Fruit fly (Drosophila melanogaster): ENCODE data around the gene CG7131.
A peak's percentile ranks its signal among the peaks of the same experiment; 100 is the strongest.

The CG7131 gene

DNA sequence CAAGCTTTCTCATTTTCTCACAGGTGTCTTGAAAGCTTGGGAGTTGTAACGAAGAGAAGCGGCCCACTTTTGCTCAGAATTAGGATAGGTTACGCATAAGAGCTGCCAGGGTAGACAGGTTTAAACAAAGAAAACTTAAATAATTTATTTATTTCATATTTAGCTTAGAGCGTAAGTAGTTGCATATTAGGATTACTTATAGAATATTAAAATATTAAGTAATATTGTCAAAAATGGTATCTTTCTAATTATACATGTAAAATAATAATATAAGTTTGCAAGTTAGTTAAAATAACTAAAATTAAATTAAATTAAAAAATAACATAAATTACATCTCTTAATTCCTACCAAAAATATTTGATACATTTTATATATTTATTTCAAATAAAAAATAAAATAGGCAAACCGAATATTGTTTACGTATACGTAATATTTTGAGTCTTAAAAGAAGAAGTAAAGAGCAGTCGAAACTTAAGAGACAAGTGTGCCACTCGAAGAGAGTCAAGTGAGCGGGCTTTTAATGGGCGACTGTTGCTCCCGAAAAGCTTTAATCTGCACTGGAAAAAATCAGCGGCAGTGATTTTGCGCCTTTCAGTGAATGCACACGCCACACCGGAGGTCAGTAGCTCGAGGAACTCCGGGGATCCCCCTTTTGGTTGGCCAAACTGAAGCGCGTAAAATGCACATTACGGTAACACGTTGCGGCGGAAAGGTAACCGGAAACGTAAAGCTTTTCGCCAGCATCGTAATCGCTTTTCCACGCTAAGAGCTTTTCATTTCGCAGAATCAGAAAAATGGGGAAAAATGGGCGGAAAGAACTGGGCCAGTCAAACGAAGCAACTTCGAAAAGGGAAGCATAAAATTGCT, 26.5 kb upstream of the CG7131 start (continued):
- TF ChIP-seq CG14441 (GFP tag; IDR thresholded peaks at IDR 0.05) (peak; percentile 46; the same call in 1 of the 2 replicates), bab2 (GFP tag; optimal IDR thresholded peaks at IDR 0.05) (no peak), gcm (GFP tag; optimal IDR thresholded peaks at IDR 0.05) (no peak), Hand (GFP tag; optimal IDR thresholded peaks at IDR 0.05) (peak; percentile 27), Bteb2 (GFP tag; optimal IDR thresholded peaks at IDR 0.05) (no peak), slbo (GFP tag; IDR thresholded peaks at IDR 0.05) (peak; percentile 54; the same call in 1 of the 2 replicates), dimm (GFP tag; IDR thresholded peaks at IDR 0.05) (no peak), CG15514 (GFP tag; optimal IDR thresholded peaks at IDR 0.05) (peak; percentile 42), Elba2 (GFP tag; optimal IDR thresholded peaks at IDR 0.05) (no peak), CG3838 (GFP tag; optimal IDR thresholded peaks at IDR 0.05) (no peak), mld (GFP tag; IDR thresholded peaks at IDR 0.05; ENCODE audit: partially characterized antibody) (no peak), CG3065 (GFP tag; optimal IDR thresholded peaks at IDR 0.05) (no peak), MBD-R2 (GFP tag; IDR thresholded peaks at IDR 0.05) (peak; percentile 21; the same call in 1 of the 2 replicates), twi (tag; optimal IDR thresholded peaks at IDR 0.05) (no peak), ranshi (GFP tag; IDR thresholded peaks at IDR 0.05) (0 out of 2 replicates have a peak, but pooled peaks have one; percentile 10), gsb (GFP tag; IDR thresholded peaks at IDR 0.05) (0 out of 2 replicates have a peak, but pooled peaks have one; percentile 23), inv (GFP tag; IDR thresholded peaks at IDR 0.05; ENCODE audit: partially characterized antibody) (no peak), Atf6 (GFP tag; IDR thresholded peaks at IDR 0.05) (peak; percentile 46; the same call in 1 of the 2 replicates), NFAT (GFP tag; IDR thresholded peaks at IDR 0.05) (0 out of 2 replicates have a peak, but pooled peaks have one; percentile 45), toy (GFP tag; IDR thresholded peaks at IDR 0.05) (no peak), CG4282 (GFP tag; optimal IDR thresholded peaks at IDR 0.05) (no peak), CG13424 (tag; optimal IDR thresholded peaks at IDR 0.05) (peak; percentile 32), gcm2 (GFP tag; optimal IDR thresholded peaks at IDR 0.05) (no peak), gfzf (GFP tag; optimal IDR thresholded peaks at IDR 0.05) (no peak), Hmx (GFP tag; optimal IDR thresholded peaks at IDR 0.05) (no peak), CG9876 (GFP tag; optimal IDR thresholded peaks at IDR 0.05) (no peak), CG4424 (GFP tag; optimal IDR thresholded peaks at IDR 0.05) (no peak), yki (optimal IDR thresholded peaks at IDR 0.05) (no peak), jumu (GFP tag; optimal IDR thresholded peaks at IDR 0.05) (no peak), CG14860 (GFP tag; IDR thresholded peaks at IDR 0.05; ENCODE audit: partially characterized antibody) (no peak), CG11723 (GFP tag; optimal IDR thresholded peaks at IDR 0.05) (no peak), unpg (GFP tag; optimal IDR thresholded peaks at IDR 0.05) (peak; percentile 27), ro (GFP tag; IDR thresholded peaks at IDR 0.05) (no peak), Max (GFP tag; optimal IDR thresholded peaks at IDR 0.05) (no peak), CG10274 (GFP tag; optimal IDR thresholded peaks at IDR 0.05) (no peak), CG8924 (tag; optimal IDR thresholded peaks at IDR 0.05) (peak; percentile 18), crol (GFP tag; IDR thresholded peaks at IDR 0.05) (no peak), pnt (GFP tag; optimal IDR thresholded peaks at IDR 0.05) (no peak), CG10321 (GFP tag; IDR thresholded peaks at IDR 0.05) (no peak), zen (tag; optimal IDR thresholded peaks at IDR 0.05) (no peak), CG18599 (GFP tag; optimal IDR thresholded peaks at IDR 0.05) (peak; percentile 44), chm (GFP tag; IDR thresholded peaks at IDR 0.05) (no peak), croc (GFP tag; conservative IDR thresholded peaks at IDR 0.05) (no peak), Doc3 (GFP tag; IDR thresholded peaks at IDR 0.05; ENCODE audit: partially characterized antibody) (no peak), CG7963 (GFP tag; IDR thresholded peaks at IDR 0.05; ENCODE audit: partially characterized antibody) (no peak), sima (GFP tag; optimal IDR thresholded peaks at IDR 0.05) (no peak), CG12659 (GFP tag; optimal IDR thresholded peaks at IDR 0.05) (no peak), lov (optimal IDR thresholded peaks at IDR 0.05) (no peak), lov (GFP tag; IDR thresholded peaks at IDR 0.05) (0 out of 3 replicates have a peak, but pooled peaks have one; percentile 47)

All from whole organism, embryonic.